Worm (Caenorhabditis elegans): ENCODE data around the gene F54D5.2.

DNA sequence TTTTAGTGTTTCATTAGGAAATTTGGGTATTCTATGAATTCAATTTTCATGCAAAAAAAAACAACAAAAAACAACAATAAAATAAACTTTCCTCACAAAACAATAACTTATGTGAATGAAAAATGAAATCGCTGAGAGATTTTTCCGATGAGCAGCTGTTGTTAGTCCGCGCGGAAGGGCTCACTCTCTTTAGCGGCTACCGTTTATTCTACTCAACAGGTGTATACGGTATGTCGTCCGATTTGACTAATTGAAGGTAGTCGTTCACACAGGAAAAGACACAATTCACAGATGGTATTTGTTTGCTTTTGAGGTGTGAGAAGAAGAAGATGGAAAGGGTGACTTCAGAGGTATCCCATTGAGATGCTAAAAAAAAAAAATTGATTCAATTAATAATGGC lies 4.3 kb upstream of the F54D5.2 start:
- TF ChIP-seq B0310.2 (tag; optimal IDR thresholded peaks at IDR 0.05) (no peak), tbx-37 (GFP tag; conservative IDR thresholded peaks at IDR 0.05) (no peak), ama-1 (optimal IDR thresholded peaks at IDR 0.05) (no peak), pes-1 (GFP tag; IDR thresholded peaks at IDR 0.05) (no peak), aly-1 (tag; optimal IDR thresholded peaks at IDR 0.05) (no peak), flt-1 (GFP tag; IDR thresholded peaks at IDR 0.05) (no peak), hmg-4 (GFP tag; optimal IDR thresholded peaks at IDR 0.05) (no peak)

All from whole organism, early embryonic.